Worm (Caenorhabditis elegans): Measurements from ENCODE around the gene Y97E10B.1.

DNA sequence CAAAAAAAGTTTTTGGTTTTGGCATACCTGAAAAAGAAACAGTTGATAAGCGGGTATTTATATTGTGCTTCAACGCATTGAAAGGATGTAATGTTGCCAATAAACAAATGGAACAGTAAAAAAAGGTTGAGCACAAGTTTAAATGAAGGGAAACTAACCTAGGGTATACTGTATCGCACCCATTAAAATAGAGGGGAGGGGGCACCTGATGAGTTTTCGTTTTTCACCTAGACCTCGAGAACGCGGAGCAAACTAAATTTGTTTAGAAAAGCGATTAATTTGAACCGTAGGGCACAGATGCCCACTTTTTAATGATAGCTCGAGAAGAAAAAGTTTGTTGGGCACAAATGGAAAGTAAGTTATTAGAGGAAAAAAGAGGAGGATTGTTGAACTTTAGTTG is 10.7 kb upstream of the Y97E10B.1 start, which contains the start of gene ncx-10:
- TF ChIP-seq syd-9 (tag; optimal IDR thresholded peaks at IDR 0.05) (no peak), ceh-24 (tag; optimal IDR thresholded peaks at IDR 0.05) (no peak), nfya-1 (tag; optimal IDR thresholded peaks at IDR 0.05) (no peak), ceh-31 (tag; optimal IDR thresholded peaks at IDR 0.05) (no peak)

All from whole organism, late embryonic.